Worm (Caenorhabditis elegans) whole organism, L2 larva: ENCODE results near the gene oac-21.
A peak's percentile ranks its signal among the peaks of the same experiment; 100 is the strongest.

Source experiments
- R02D3.7 ChIP-seq: fragments of 150-350 bp; optimal IDR thresholded peaks from 2 replicates; lab custom pipeline; 2014; ENCODE audit warnings: missing biosample characterization, missing genetic modification characterization
- Y55F3AM.14 ChIP-seq: fragments of 200-800 bp; sonication (Bioruptor generic); optimal IDR thresholded peaks from 2 replicates; lab custom pipeline; 2018; ENCODE audit warnings: mild to moderate bottlenecking, missing genetic modification characterization, missing compliant biosample characterization
- ZK546.5 ChIP-seq: sonication (generic microtip); optimal IDR thresholded peaks from 2 replicates; lab custom pipeline; 2017; ENCODE audit warnings: missing biosample characterization, missing genetic modification characterization
- alr-1 ChIP-seq: fragments of 150-350 bp; optimal IDR thresholded peaks from 2 replicates; lab custom pipeline; 2014; ENCODE audit warnings: missing biosample characterization, missing genetic modification characterization
- blmp-1 ChIP-seq: sonication (generic microtip); optimal IDR thresholded peaks from 2 replicates; lab custom pipeline; 2017; ENCODE audit warnings: missing genetic modification characterization, mild to moderate bottlenecking, missing compliant biosample characterization, antibody characterized with exemption, moderate library complexity; ENCODE audit not compliant: insufficient read depth
- ceh-16 ChIP-seq: fragments of 150-350 bp; optimal IDR thresholded peaks from 2 replicates; lab custom pipeline; 2014; ENCODE audit warnings: missing biosample characterization, missing genetic modification characterization
- crh-2 ChIP-seq: sonication (generic microtip); optimal IDR thresholded peaks from 2 replicates; lab custom pipeline; 2017; ENCODE audit warnings: missing biosample characterization, missing genetic modification characterization
- dmd-4 ChIP-seq: sonication (generic microtip); optimal IDR thresholded peaks from 2 replicates; lab custom pipeline; 2017; ENCODE audit warnings: missing biosample characterization, missing genetic modification characterization
- egl-27 ChIP-seq: sonication (generic microtip); optimal IDR thresholded peaks from 3 replicates; lab custom pipeline; 2017; ENCODE audit warnings: missing biosample characterization, missing genetic modification reagents, missing genetic modification characterization
- elt-1 ChIP-seq: fragments of 150-350 bp; optimal IDR thresholded peaks from 2 replicates; lab custom pipeline; 2014; ENCODE audit warnings: missing biosample characterization, missing genetic modification characterization
- elt-3 ChIP-seq: sonication (generic microtip); optimal IDR thresholded peaks from 2 replicates; lab custom pipeline; 2017; ENCODE audit warnings: missing biosample characterization, missing genetic modification characterization
- fos-1 ChIP-seq: fragments of 150-350 bp; optimal IDR thresholded peaks from 2 replicates; lab custom pipeline; 2014; ENCODE audit warnings: missing biosample characterization, missing genetic modification characterization
- gmeb-1 ChIP-seq: fragments of 150-350 bp; optimal IDR thresholded peaks from 2 replicates; lab custom pipeline; 2014; ENCODE audit warnings: missing biosample characterization, missing genetic modification characterization
- lsy-2 ChIP-seq, 2 experiments: fragments of 150-350 bp in 1 of 2; sonication (generic microtip) in 1 of 2; optimal IDR thresholded peaks; 2 replicates each; lab custom pipeline; 2014 to 2017; ENCODE audit warnings: missing biosample characterization in 2 of 2, missing genetic modification characterization in 2 of 2
- mab-5 ChIP-seq: fragments of 150-350 bp; optimal IDR thresholded peaks from 2 replicates; lab custom pipeline; 2014; ENCODE audit warnings: missing biosample characterization, missing genetic modification characterization
- mdl-1 ChIP-seq, 2 experiments: fragments of 150-350 bp in 1 of 2; sonication (generic microtip) in 1 of 2; optimal IDR thresholded peaks; 2 replicates each; lab custom pipeline; 2017; ENCODE audit warnings: missing biosample characterization in 2 of 2, missing genetic modification characterization in 2 of 2
- nhr-10 ChIP-seq: sonication (generic microtip); optimal IDR thresholded peaks from 2 replicates; lab custom pipeline; 2017; ENCODE audit warnings: missing biosample characterization, missing genetic modification characterization
- nhr-11 ChIP-seq: fragments of 150-350 bp; optimal IDR thresholded peaks from 2 replicates; lab custom pipeline; 2014; ENCODE audit warnings: missing biosample characterization, missing genetic modification characterization
- nhr-12 ChIP-seq: fragments of 150-350 bp; optimal IDR thresholded peaks from 2 replicates; lab custom pipeline; 2014; ENCODE audit warnings: missing biosample characterization, missing genetic modification characterization
- nhr-129 ChIP-seq: fragments of 150-350 bp; optimal IDR thresholded peaks from 2 replicates; lab custom pipeline; 2014; ENCODE audit warnings: missing biosample characterization, missing genetic modification characterization
- nhr-21 ChIP-seq: fragments of 150-350 bp; optimal IDR thresholded peaks from 2 replicates; lab custom pipeline; 2014; ENCODE audit warnings: missing biosample characterization, missing genetic modification characterization
- nhr-23 ChIP-seq: fragments of 150-350 bp; optimal IDR thresholded peaks from 2 replicates; lab custom pipeline; 2014; ENCODE audit warnings: missing biosample characterization, missing genetic modification reagents, missing genetic modification characterization
- nhr-237 ChIP-seq: fragments of 150-350 bp; optimal IDR thresholded peaks from 2 replicates; lab custom pipeline; 2014; ENCODE audit warnings: missing biosample characterization, missing genetic modification characterization
- nhr-25 ChIP-seq: fragments of 150-350 bp; sonication (generic microtip); optimal IDR thresholded peaks from 3 replicates; lab custom pipeline; 2014; ENCODE audit warnings: missing biosample characterization, missing genetic modification characterization
- nhr-6 ChIP-seq: fragments of 150-350 bp; optimal IDR thresholded peaks from 2 replicates; lab custom pipeline; 2014; ENCODE audit warnings: missing biosample characterization, missing genetic modification characterization
- nhr-77 ChIP-seq: fragments of 150-350 bp; optimal IDR thresholded peaks from 2 replicates; lab custom pipeline; 2014; ENCODE audit warnings: missing biosample characterization, missing genetic modification characterization
- peb-1 ChIP-seq: fragments of 150-350 bp; optimal IDR thresholded peaks from 2 replicates; lab custom pipeline; 2014; ENCODE audit warnings: missing biosample characterization, missing genetic modification characterization
- sma-9 ChIP-seq, 2 experiments: fragments of 150-350 bp in 1 of 2; sonication (generic microtip) in 1 of 2; optimal IDR thresholded peaks; 2 replicates each; lab custom pipeline; 2014 to 2016; ENCODE audit warnings: missing genetic modification characterization in 2 of 2, mild to moderate bottlenecking in 1 of 2, missing biosample characterization in 1 of 2, missing compliant biosample characterization in 1 of 2, missing genetic modification reagents in 1 of 2, moderate library complexity in 1 of 2
- snpc-4 ChIP-seq: fragments of 150-350 bp; optimal IDR thresholded peaks from 2 replicates; lab custom pipeline; 2014; ENCODE audit warnings: missing biosample characterization, missing genetic modification characterization
- unc-55 ChIP-seq: fragments of 150-350 bp; sonication (generic microtip); optimal IDR thresholded peaks from 3 replicates; lab custom pipeline; 2014; ENCODE audit warnings: missing biosample characterization, missing genetic modification reagents, missing genetic modification characterization
- ztf-1 ChIP-seq: fragments of 200-800 bp; sonication (Bioruptor generic); conservative IDR thresholded peaks from 2 replicates; pipeline ENCODE4 v1.3.6; 2022; ENCODE audit warnings: missing genetic modification characterization, missing compliant biosample characterization
- ztf-11 ChIP-seq: sonication (generic microtip); optimal IDR thresholded peaks from 2 replicates; lab custom pipeline; 2017; ENCODE audit warnings: missing biosample characterization, missing genetic modification characterization
- ztf-4 ChIP-seq: fragments of 150-350 bp; optimal IDR thresholded peaks from 2 replicates; lab custom pipeline; 2014; ENCODE audit warnings: missing biosample characterization, missing genetic modification characterization

The oac-21 gene

DNA sequence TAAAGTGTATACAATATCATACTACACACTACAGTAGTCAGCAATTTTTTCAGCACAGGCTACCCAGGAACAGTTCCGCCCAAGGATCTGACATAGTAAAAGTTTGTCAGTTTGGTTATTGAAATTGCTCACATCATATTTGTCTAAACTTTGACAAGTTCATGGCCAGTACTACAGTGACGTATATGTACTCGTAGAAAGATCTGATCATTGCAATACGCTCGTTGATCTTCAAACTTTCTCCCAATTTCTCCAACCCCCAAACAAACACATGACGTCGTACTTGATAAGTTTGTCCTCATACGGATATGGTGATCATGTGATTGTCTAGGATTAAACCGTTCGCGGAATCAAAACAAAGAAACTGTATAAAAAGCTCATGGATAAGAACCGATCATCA is 5.7 kb downstream of the oac-21 start, which contains the start of gene dct-8:
Gene dct-8, plus strand, starts transcription at position 301 of the 400 bp plus-strand sequence.
- TF ChIP-seq ZK546.5 (tag; lab: Kevin White, UChicago) (no peak), nhr-21 (tag; lab: Kevin White, UChicago) (no peak), sma-9 (GFP tag; optimal IDR thresholded peaks at IDR 0.05; lab: Kevin White, UChicago) (no peak), sma-9 (tag; optimal IDR thresholded peaks at IDR 0.05; lab: Kevin White, UChicago) (no peak), fos-1 (tag; lab: Kevin White, UChicago) (no peak), egl-27 (tag; lab: Kevin White, UChicago) (no peak), snpc-4 (no peak), dmd-4 (tag; lab: Kevin White, UChicago) (no peak), nhr-23 (no peak)

DNA sequence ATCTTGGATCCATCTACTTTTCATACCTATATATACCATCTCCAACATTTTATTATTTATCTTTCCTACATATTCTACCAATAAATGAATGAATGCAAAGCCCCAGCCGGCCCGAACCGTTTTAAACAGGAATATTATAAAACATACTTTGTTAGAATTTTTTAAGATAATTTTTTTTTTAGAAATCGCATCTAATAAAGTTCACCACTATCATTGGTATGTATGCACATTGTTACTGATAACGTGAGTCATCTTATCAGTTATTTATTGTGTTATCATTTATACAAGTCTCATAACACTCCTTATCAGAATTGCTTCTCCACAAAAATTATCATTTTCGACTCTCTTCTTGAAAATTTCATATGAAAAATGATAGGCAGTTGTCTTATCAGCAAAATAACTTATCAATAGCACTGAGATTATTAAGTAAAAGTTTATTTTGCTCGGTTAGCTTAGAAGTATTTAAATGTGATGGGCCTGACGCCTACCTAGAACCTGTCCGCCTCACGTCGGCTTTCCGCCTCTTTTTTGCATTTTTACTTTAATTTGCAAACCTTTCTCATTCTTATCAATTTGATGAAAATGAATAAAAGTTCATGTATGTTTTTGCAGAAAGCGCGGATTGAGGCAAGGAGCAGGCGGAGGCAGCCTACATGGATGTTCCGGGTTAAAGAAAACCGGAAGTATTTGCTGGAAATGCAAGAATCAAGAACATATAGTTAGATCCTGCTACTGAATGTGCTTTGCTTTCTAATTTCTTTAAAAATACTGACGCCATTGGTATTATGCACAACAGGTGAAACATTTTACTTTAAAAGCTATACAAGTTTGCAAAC is 10.9 kb downstream of the oac-21 start, which contains the start of gene srz-62:
Gene srz-62, plus strand, starts transcription at position 786 of the 836 bp plus-strand sequence.
- TF ChIP-seq mdl-1 (tag; optimal IDR thresholded peaks at IDR 0.05; lab: Kevin White, UChicago) (peak in 1 of 2 experiments; percentile 55), fos-1 (tag; lab: Kevin White, UChicago) (peak; percentile 100), nhr-237 (tag; lab: Kevin White, UChicago) (no peak), sma-9 (GFP tag; optimal IDR thresholded peaks at IDR 0.05; lab: Kevin White, UChicago) (peak; percentile 49), sma-9 (tag; optimal IDR thresholded peaks at IDR 0.05; lab: Kevin White, UChicago) (no peak), crh-2 (peak; percentile 48), elt-1 (tag; lab: Kevin White, UChicago) (no peak), egl-27 (tag; lab: Kevin White, UChicago) (peak; percentile 92), gmeb-1 (tag; lab: Kevin White, UChicago) (peak; percentile 72)

DNA sequence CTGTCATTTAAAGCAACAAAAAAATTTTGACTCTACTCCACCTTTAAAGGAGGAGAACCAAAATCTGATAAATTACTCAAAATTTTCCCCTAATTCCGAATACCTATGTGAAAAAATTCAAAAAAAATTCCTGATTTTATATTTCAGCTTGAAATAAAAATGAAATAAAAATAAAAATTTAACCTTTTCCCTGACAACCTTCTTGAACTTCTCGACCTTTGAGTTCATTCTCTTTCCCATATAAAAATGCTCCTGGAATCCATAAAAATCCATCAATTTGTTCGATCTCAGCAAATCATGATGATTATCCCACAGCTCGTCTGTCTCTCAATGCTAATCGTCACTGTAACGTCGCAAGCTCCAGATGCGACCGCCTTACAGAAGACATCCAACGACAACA is 13.9 kb downstream of the oac-21 start, which contains the start of gene F56D6.6:
Gene F56D6.6, plus strand, starts transcription at position 301 of the 400 bp plus-strand sequence.
- TF ChIP-seq crh-2 (no peak), snpc-4 (no peak), ztf-1 (GFP tag; lab: Robert Waterston, UW) (no peak)

DNA sequence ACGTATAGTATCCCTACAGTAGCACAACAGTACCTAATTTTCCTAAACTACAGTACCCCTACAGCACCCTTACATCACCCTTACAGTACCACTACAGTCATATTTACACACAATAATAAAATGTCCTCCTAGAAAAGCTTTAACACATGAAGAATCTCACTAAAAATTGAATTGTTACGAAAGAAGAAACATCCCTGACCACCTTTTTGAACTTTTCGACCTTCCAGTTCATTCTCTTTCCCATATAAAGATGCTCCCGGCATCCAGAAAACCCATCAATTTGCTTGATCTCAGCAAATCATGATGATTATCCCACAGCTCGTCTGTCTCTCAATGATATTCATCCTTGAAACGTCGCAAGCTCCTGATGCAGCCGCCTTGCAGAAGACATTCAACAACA is 15.6 kb downstream of the oac-21 start, which contains the start of gene F56D6.21:
Gene F56D6.21, plus strand, starts transcription at position 301 of the 400 bp plus-strand sequence.
- no peak for TF ChIP-seq unc-55 (GFP tag; lab: Kevin White, UChicago)
- TF ChIP-seq elt-3 (tag; lab: Kevin White, UChicago), result no peak
- TF ChIP-seq nhr-25 (tag; lab: Kevin White, UChicago), result no peak
- TF ChIP-seq nhr-11 (tag; lab: Kevin White, UChicago), result no peak
- no peak for TF ChIP-seq peb-1 (tag; lab: Kevin White, UChicago)
- TF ChIP-seq nhr-12 (tag; lab: Kevin White, UChicago), result no peak
- no peak for TF ChIP-seq lsy-2 (tag; optimal IDR thresholded peaks at IDR 0.05; lab: Kevin White, UChicago)
- no peak for TF ChIP-seq nhr-77
- TF ChIP-seq elt-1 (tag; lab: Kevin White, UChicago), result no peak
- TF ChIP-seq ztf-4 (tag; lab: Kevin White, UChicago), result no peak
- no peak for TF ChIP-seq nhr-6
- TF ChIP-seq alr-1 (tag; lab: Kevin White, UChicago), result no peak
- TF ChIP-seq nhr-129 (tag; lab: Kevin White, UChicago), result no peak
- no peak for TF ChIP-seq gmeb-1 (tag; lab: Kevin White, UChicago)

DNA sequence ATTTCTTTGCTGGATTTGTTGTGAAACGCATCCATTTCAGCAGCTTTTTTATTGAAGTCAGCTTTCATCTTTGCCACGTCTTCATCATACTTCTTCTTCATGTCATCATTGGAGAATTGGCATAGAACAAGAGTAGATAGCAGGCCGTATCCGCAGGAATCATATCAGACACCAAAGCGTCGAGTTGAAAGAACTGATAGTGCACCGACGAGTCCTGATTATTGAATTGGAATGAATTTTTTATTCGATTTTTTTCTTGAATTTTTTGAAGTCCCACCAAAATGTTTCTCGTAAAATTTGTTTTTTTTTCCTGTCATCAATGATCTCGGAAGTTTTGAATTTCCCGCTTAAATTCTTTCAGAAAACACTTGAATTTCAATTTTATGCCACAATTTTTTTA is 17.3 kb downstream of the oac-21 start, which contains the start of gene F56D6.11:
Gene F56D6.11, minus strand, starts transcription at position 101 of the 400 bp plus-strand sequence.
- TF ChIP-seq nhr-25 (tag; lab: Kevin White, UChicago) (no peak), nhr-21 (tag; lab: Kevin White, UChicago) (no peak), ztf-11 (no peak), blmp-1 (tag; lab: Kevin White, UChicago) (no peak), unc-55 (GFP tag; lab: Kevin White, UChicago) (no peak), R02D3.7 (no peak), nhr-23 (no peak), nhr-10 (no peak), Y55F3AM.14 (GFP tag; lab: Kevin White, UChicago) (no peak), ztf-4 (tag; lab: Kevin White, UChicago) (no peak), mab-5 (tag; lab: Kevin White, UChicago) (no peak), ceh-16 (tag; lab: Kevin White, UChicago) (no peak), fos-1 (tag; lab: Kevin White, UChicago) (no peak), lsy-2 (tag; optimal IDR thresholded peaks at IDR 0.05; lab: Kevin White, UChicago) (no peak)
